Worm (Caenorhabditis elegans) whole organism, L4 larva: ENCODE results near the gene C23G10.7.

ENCODE experiments used
- F37D6.2 ChIP-seq: sonication (generic microtip); optimal IDR thresholded peaks from 2 replicates; lab custom pipeline; 2016; ENCODE audit warnings: mild to moderate bottlenecking, missing genetic modification characterization, missing compliant biosample characterization
- F49E8.2 ChIP-seq: sonication (generic microtip); optimal IDR thresholded peaks from 2 replicates; lab custom pipeline; 2016; ENCODE audit warnings: missing compliant biosample characterization, mild to moderate bottlenecking, missing genetic modification characterization, borderline replicate concordance
- T20F7.1 ChIP-seq: fragments of 200-800 bp; sonication (Bioruptor generic); optimal IDR thresholded peaks from 2 replicates; lab custom pipeline; 2018; ENCODE audit warnings: mild to moderate bottlenecking, missing genetic modification characterization, missing compliant biosample characterization
- T26A8.4 ChIP-seq: fragments of 200-800 bp; sonication (Bioruptor generic); IDR thresholded peaks from 2 replicates; pipeline ENCODE4 v1.3.6; 2022; ENCODE audit warnings: missing genetic modification characterization, missing compliant biosample characterization
- Y105C5A.15 ChIP-seq: fragments of 200-800 bp; sonication (Bioruptor generic); IDR thresholded peaks from 2 replicates; pipeline ENCODE4 v1.3.6; 2022; ENCODE audit warnings: missing genetic modification characterization, missing compliant biosample characterization
- ZK546.5 ChIP-seq, 2 experiments: sonication (generic microtip); optimal IDR thresholded peaks; 2 replicates each; lab custom pipeline; 2017; ENCODE audit warnings: missing biosample characterization in 2 of 2, missing genetic modification characterization in 2 of 2
- aha-1 ChIP-seq: fragments of 150-350 bp; peaks from one replicate; lab custom pipeline; 2014; ENCODE audit warnings: missing biosample characterization, missing genetic modification characterization
- aly-2 ChIP-seq: sonication (generic microtip); optimal IDR thresholded peaks from 2 replicates; lab custom pipeline; 2018; ENCODE audit warnings: missing biosample characterization, missing genetic modification characterization
- attf-4 ChIP-seq: sonication (generic microtip); optimal IDR thresholded peaks from 3 replicates; lab custom pipeline; 2017; ENCODE audit warnings: missing biosample characterization, missing genetic modification characterization
- ceh-44 ChIP-seq: fragments of 200-800 bp; sonication (Bioruptor generic); IDR thresholded peaks from 2 replicates; pipeline ENCODE4 v1.3.6; 2022; ENCODE audit warnings: missing genetic modification reagents, missing genetic modification characterization, missing compliant biosample characterization
- ceh-62 ChIP-seq: sonication (generic microtip); optimal IDR thresholded peaks from 2 replicates; lab custom pipeline; 2017; ENCODE audit warnings: missing biosample characterization, missing genetic modification characterization
- cey-2 ChIP-seq: sonication (generic microtip); optimal IDR thresholded peaks from 3 replicates; lab custom pipeline; 2017; ENCODE audit warnings: missing genetic modification characterization, mild to moderate bottlenecking, missing compliant biosample characterization, antibody characterized with exemption, borderline replicate concordance; ENCODE audit not compliant: insufficient read depth
- daf-12 ChIP-seq: fragments of 150-350 bp; optimal IDR thresholded peaks from 2 replicates; lab custom pipeline; 2014; ENCODE audit warnings: missing biosample characterization, missing genetic modification reagents, missing genetic modification characterization
- daf-16 ChIP-seq, 3 experiments: sonication (generic microtip); optimal IDR thresholded peaks; 2 replicates each; lab custom pipeline; 2016 to 2017; ENCODE audit warnings: missing genetic modification characterization in 3 of 3, missing genetic modification reagents in 3 of 3, mild to moderate bottlenecking in 2 of 3, missing compliant biosample characterization in 2 of 3, missing biosample characterization in 1 of 3, moderate library complexity in 1 of 3
- daf-8 ChIP-seq: fragments of 200-800 bp; sonication (Bioruptor generic); IDR thresholded peaks from 2 replicates; pipeline ENCODE4 v1.3.6; 2022; ENCODE audit warnings: missing genetic modification characterization, missing compliant biosample characterization
- dpl-1 ChIP-seq: fragments of 150-350 bp; optimal IDR thresholded peaks from 2 replicates; lab custom pipeline; 2014; ENCODE audit warnings: missing biosample characterization, missing genetic modification reagents, missing genetic modification characterization
- duxl-1 ChIP-seq: sonication (generic microtip); optimal IDR thresholded peaks from 2 replicates; lab custom pipeline; 2016; ENCODE audit warnings: mild to moderate bottlenecking, missing genetic modification characterization, moderate library complexity, missing compliant biosample characterization; ENCODE audit not compliant: poor library complexity
- egl-43 ChIP-seq: fragments of 200-800 bp; sonication (Bioruptor generic); IDR thresholded peaks from 2 replicates; pipeline ENCODE4 v1.3.6; 2022; ENCODE audit warnings: missing genetic modification reagents, missing genetic modification characterization, missing compliant biosample characterization
- hif-1 ChIP-seq, 2 experiments: sonication (generic microtip); optimal IDR thresholded peaks; 2 replicates each; lab custom pipeline; 2016 to 2017; ENCODE audit warnings: missing compliant biosample characterization in 2 of 2, missing genetic modification characterization in 2 of 2, missing genetic modification reagents in 2 of 2, missing genotype in 2 of 2, mild to moderate bottlenecking in 1 of 2
- hlh-11 ChIP-seq: fragments of 200-800 bp; sonication (Bioruptor generic); optimal IDR thresholded peaks from 2 replicates; lab custom pipeline; 2018; ENCODE audit warnings: mild to moderate bottlenecking, missing genetic modification characterization, missing compliant biosample characterization
- hlh-30 ChIP-seq: sonication (generic microtip); optimal IDR thresholded peaks from 2 replicates; lab custom pipeline; 2017; ENCODE audit warnings: antibody characterized with exemption, mild to moderate bottlenecking, missing genetic modification characterization, missing compliant biosample characterization; ENCODE audit not compliant: insufficient read depth
- hmg-1.1 ChIP-seq: fragments of 200-800 bp; sonication (Bioruptor generic); IDR thresholded peaks from 2 replicates; pipeline ENCODE4 v1.3.6; 2022; ENCODE audit warnings: missing genetic modification reagents, missing genetic modification characterization, missing compliant biosample characterization
- jun-1 ChIP-seq: fragments of 150-350 bp; optimal IDR thresholded peaks from 2 replicates; lab custom pipeline; 2014; ENCODE audit warnings: missing biosample characterization, missing genetic modification reagents, missing genetic modification characterization
- lim-7 ChIP-seq: fragments of 200-800 bp; sonication (Bioruptor generic); IDR thresholded peaks from 2 replicates; pipeline ENCODE4 v1.3.6; 2022; ENCODE audit warnings: missing genetic modification characterization, missing compliant biosample characterization
- lin-13 ChIP-seq: fragments of 150-350 bp; optimal IDR thresholded peaks from 2 replicates; lab custom pipeline; 2014; ENCODE audit warnings: missing biosample characterization, missing genetic modification reagents, missing genetic modification characterization
- lir-3 ChIP-seq: sonication (generic microtip); optimal IDR thresholded peaks from 2 replicates; lab custom pipeline; 2016; ENCODE audit warnings: mild to moderate bottlenecking, missing genetic modification characterization, missing compliant biosample characterization
- lsy-2 ChIP-seq, 2 experiments: fragments of 150-350 bp in 1 of 2; sonication (generic microtip) in 1 of 2; optimal IDR thresholded peaks; 2 replicates each; lab custom pipeline; 2014 to 2017; ENCODE audit warnings: missing biosample characterization in 2 of 2, missing genetic modification characterization in 2 of 2
- madf-9 ChIP-seq: fragments of 200-800 bp; sonication (Bioruptor generic); conservative IDR thresholded peaks from 2 replicates; pipeline ENCODE4 v1.3.6; 2022; ENCODE audit warnings: missing genetic modification reagents, missing genetic modification characterization, missing compliant biosample characterization
- mdt-29 ChIP-seq: fragments of 200-800 bp; sonication (Bioruptor generic); IDR thresholded peaks from 2 replicates; pipeline ENCODE4 v1.3.6; 2022; ENCODE audit warnings: missing genetic modification reagents, missing genetic modification characterization, missing compliant biosample characterization
- mep-1 ChIP-seq: fragments of 150-350 bp; sonication (generic microtip); optimal IDR thresholded peaks from 3 replicates; lab custom pipeline; 2014; ENCODE audit warnings: missing biosample characterization, missing genetic modification characterization
- mes-2 ChIP-seq: sonication (generic microtip); optimal IDR thresholded peaks from 2 replicates; lab custom pipeline; 2016; ENCODE audit warnings: missing genotype, mild to moderate bottlenecking, missing genetic modification characterization, missing compliant biosample characterization; ENCODE audit not compliant: poor library complexity, severe bottlenecking
- mxl-2 ChIP-seq: fragments of 200-800 bp; sonication (Bioruptor generic); conservative IDR thresholded peaks from 2 replicates; pipeline ENCODE4 v1.3.6; 2022; ENCODE audit warnings: missing genetic modification reagents, missing genetic modification characterization, missing compliant biosample characterization
- nhr-11 ChIP-seq: fragments of 150-350 bp; optimal IDR thresholded peaks from 2 replicates; lab custom pipeline; 2014; ENCODE audit warnings: missing biosample characterization, missing genetic modification characterization
- nhr-111 ChIP-seq: fragments of 200-800 bp; sonication (Bioruptor generic); optimal IDR thresholded peaks from 2 replicates; lab custom pipeline; 2018; ENCODE audit warnings: mild to moderate bottlenecking, missing genetic modification characterization, missing compliant biosample characterization
- nhr-41 ChIP-seq: fragments of 200-800 bp; sonication (Bioruptor generic); IDR thresholded peaks from 2 replicates; pipeline ENCODE4 v1.3.6; 2022; ENCODE audit warnings: missing genetic modification reagents, missing genetic modification characterization, missing compliant biosample characterization
- pha-4 ChIP-seq, 2 experiments: fragments of 150-350 bp in 1 of 2; fragments of 200-800 bp in 1 of 2; sonication (Bioruptor generic) in 1 of 2; IDR thresholded peaks in 1 of 2; optimal IDR thresholded peaks in 1 of 2; 2 replicates each; pipeline versions ENCODE4 v1.3.6 to Lab custom; 2014 to 2022; ENCODE audit warnings: missing genetic modification characterization in 2 of 2, missing genetic modification reagents in 2 of 2, missing biosample characterization in 1 of 2, missing compliant biosample characterization in 1 of 2
- php-3 ChIP-seq: fragments of 200-800 bp; sonication (Bioruptor generic); IDR thresholded peaks from 2 replicates; pipeline ENCODE4 v1.3.6; 2022; ENCODE audit warnings: missing genetic modification reagents, missing genetic modification characterization, missing compliant biosample characterization
- pqm-1 ChIP-seq: sonication (generic microtip); optimal IDR thresholded peaks from 2 replicates; lab custom pipeline; 2017; ENCODE audit warnings: missing biosample characterization, missing genetic modification characterization
- rbr-2 ChIP-seq: sonication (generic microtip); optimal IDR thresholded peaks from 2 replicates; lab custom pipeline; 2016; ENCODE audit warnings: missing genotype, missing genetic modification characterization, missing compliant biosample characterization
- skn-1 ChIP-seq: fragments of 150-350 bp; optimal IDR thresholded peaks from 2 replicates; lab custom pipeline; 2014; ENCODE audit warnings: missing biosample characterization, missing genetic modification characterization
- snpc-4 ChIP-seq: fragments of 150-350 bp; optimal IDR thresholded peaks from 2 replicates; lab custom pipeline; 2014; ENCODE audit warnings: missing biosample characterization, missing genetic modification characterization
- spr-1 ChIP-seq: sonication (generic microtip); optimal IDR thresholded peaks from 2 replicates; lab custom pipeline; 2016; ENCODE audit warnings: mild to moderate bottlenecking, missing genetic modification characterization, missing compliant biosample characterization
- spr-3 ChIP-seq: fragments of 200-800 bp; sonication (Bioruptor generic); optimal IDR thresholded peaks from 2 replicates; lab custom pipeline; 2018; ENCODE audit warnings: mild to moderate bottlenecking, missing genetic modification characterization, missing compliant biosample characterization
- unc-130 ChIP-seq: sonication (generic microtip); optimal IDR thresholded peaks from 2 replicates; lab custom pipeline; 2016; ENCODE audit warnings: missing genetic modification reagents, missing genetic modification characterization, missing compliant biosample characterization
- unc-39 ChIP-seq: sonication (generic microtip); optimal IDR thresholded peaks from 2 replicates; lab custom pipeline; 2017; ENCODE audit warnings: missing biosample characterization, missing genetic modification characterization
- unc-62 ChIP-seq, 3 experiments: fragments of 150-350 bp in 1 of 3; sonication (generic microtip); optimal IDR thresholded peaks in 2 of 3; peaks in 1 of 3; 1 replicate in 1 of 3; 2 replicates in 2 of 3; lab custom pipeline; 2014 to 2017; ENCODE audit warnings: missing biosample characterization in 3 of 3, missing genetic modification characterization in 3 of 3, missing genetic modification reagents in 3 of 3, missing genotype in 1 of 3
- zip-11 ChIP-seq: fragments of 200-800 bp; sonication (Bioruptor generic); IDR thresholded peaks from 2 replicates; pipeline ENCODE4 v1.3.6; 2022; ENCODE audit warnings: missing genetic modification characterization, missing compliant biosample characterization
- zip-2 ChIP-seq: fragments of 150-350 bp; optimal IDR thresholded peaks from 2 replicates; lab custom pipeline; 2014; ENCODE audit warnings: missing biosample characterization, missing genetic modification characterization
- ztf-11 ChIP-seq: fragments of 150-350 bp; optimal IDR thresholded peaks from 2 replicates; lab custom pipeline; 2014; ENCODE audit warnings: missing biosample characterization, missing genetic modification characterization

C23G10.7 gene

DNA sequence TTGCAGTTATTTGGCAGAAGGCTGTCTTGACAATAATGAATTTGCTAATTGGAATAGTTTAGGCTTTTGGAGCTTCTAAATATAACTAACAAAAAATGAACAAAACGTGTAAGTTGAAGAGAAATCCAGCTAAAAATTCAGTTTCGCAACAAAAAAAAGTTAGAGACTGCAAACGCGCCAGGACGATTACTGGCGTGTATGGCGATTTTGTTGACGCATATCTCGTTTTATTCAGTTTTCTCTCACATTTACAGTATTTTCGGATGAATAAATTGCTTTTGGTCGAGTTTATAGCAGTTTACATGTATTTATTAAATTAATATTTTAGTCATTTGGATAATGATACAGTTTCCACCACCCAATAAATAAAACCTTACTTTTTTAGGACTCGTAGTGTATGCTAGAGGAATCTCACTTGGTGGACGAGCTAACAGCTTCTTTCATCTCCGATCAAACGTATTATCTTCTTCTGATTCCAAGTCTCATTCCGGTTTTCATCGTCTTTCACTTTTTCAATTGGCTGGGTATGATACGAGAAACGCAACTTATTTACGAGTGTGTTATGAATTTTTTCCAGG, 25.1 kb downstream of the C23G10.7 start, which contains the start of the genes abcf-3 and F42A10.5:
abcf-3 (plus strand) TSS at position 384 of the 578 bp plus-strand sequence.
F42A10.5 (minus strand) TSS at position 458 of the 578 bp plus-strand sequence.
- no peak for TF ChIP-seq attf-4 (tag; lab: Kevin White, UChicago)
- TF ChIP-seq duxl-1 (tag; lab: Kevin White, UChicago) = peak; percentile 5
- no peak for TF ChIP-seq pqm-1 (tag; lab: Kevin White, UChicago)
- TF ChIP-seq ceh-44 (GFP tag; lab: Robert Waterston, UW) = no peak
- no peak for TF ChIP-seq mxl-2 (GFP tag; lab: Robert Waterston, UW)
- peak; percentile 52 for TF ChIP-seq rbr-2 (tag; lab: Kevin White, UChicago)
- no peak for TF ChIP-seq aha-1 (tag; lab: Kevin White, UChicago)
- no peak for TF ChIP-seq nhr-111 (GFP tag; lab: Kevin White, UChicago)
- peak; percentile 74 for TF ChIP-seq dpl-1
- no peak for TF ChIP-seq snpc-4
- TF ChIP-seq hmg-1.1 = 0 out of 2 replicates have a peak, but pooled peaks have one; percentile 29
- TF ChIP-seq mdt-29 (GFP tag; lab: Robert Waterston, UW) = no peak
- TF ChIP-seq spr-3 = no peak
- peak; percentile 23 for TF ChIP-seq lin-13
- peak; percentile 79 for TF ChIP-seq mes-2 (tag; lab: Kevin White, UChicago)
- TF ChIP-seq unc-62 (GFP tag; optimal IDR thresholded peaks at IDR 0.05 in 1 of 2; lab: Kevin White, UChicago) = peak in 1 of 2 experiments; percentile 80
- no peak for TF ChIP-seq unc-62 (tag; optimal IDR thresholded peaks at IDR 0.05; lab: Kevin White, UChicago)
- TF ChIP-seq daf-8 (GFP tag; lab: Robert Waterston, UW) = no peak
- no peak for TF ChIP-seq daf-16 (GFP tag; optimal IDR thresholded peaks at IDR 0.05; lab: Kevin White, UChicago)
- peak; percentile 22 for TF ChIP-seq daf-16 (tag; optimal IDR thresholded peaks at IDR 0.05; lab: Kevin White, UChicago)
- TF ChIP-seq hif-1 (tag; optimal IDR thresholded peaks at IDR 0.05; lab: Kevin White, UChicago) = peak in 1 of 2 experiments; percentile 65
- no peak for TF ChIP-seq jun-1 (tag; lab: Kevin White, UChicago)
- TF ChIP-seq lim-7 (GFP tag; lab: Robert Waterston, UW) = no peak
- no peak for TF ChIP-seq madf-9 (GFP tag; lab: Robert Waterston, UW)
- peak; percentile 63 for TF ChIP-seq T20F7.1 (GFP tag; lab: Kevin White, UChicago)
- no peak for TF ChIP-seq aly-2 (tag; lab: Kevin White, UChicago)
- TF ChIP-seq hlh-11 (tag; lab: Kevin White, UChicago) = peak; percentile 56
- peak; percentile 60 for TF ChIP-seq nhr-11 (tag; lab: Kevin White, UChicago)
- no peak for TF ChIP-seq unc-39 (tag; lab: Kevin White, UChicago)
- TF ChIP-seq nhr-41 (GFP tag; lab: Robert Waterston, UW) = no peak
- TF ChIP-seq skn-1 (tag; lab: Kevin White, UChicago) = no peak
- TF ChIP-seq zip-2 (tag; lab: Kevin White, UChicago) = no peak
- peak; percentile 36 for TF ChIP-seq F37D6.2 (tag; lab: Kevin White, UChicago)
- TF ChIP-seq ztf-11 (tag; lab: Kevin White, UChicago) = no peak
- TF ChIP-seq hlh-30 (tag; lab: Kevin White, UChicago) = peak; percentile 37
- TF ChIP-seq F49E8.2 = no peak
- no peak for TF ChIP-seq cey-2 (tag; lab: Kevin White, UChicago)
- no peak for TF ChIP-seq Y105C5A.15 (GFP tag; lab: Robert Waterston, UW)
- peak in 1 of 2 experiments; percentile 84 for TF ChIP-seq lsy-2 (tag; optimal IDR thresholded peaks at IDR 0.05; lab: Kevin White, UChicago)
- no peak for TF ChIP-seq daf-12 (tag; lab: Kevin White, UChicago)
- TF ChIP-seq mep-1 (tag; lab: Kevin White, UChicago) = peak; percentile 71
- no peak for TF ChIP-seq ceh-62
- no peak for TF ChIP-seq pha-4 (GFP tag; IDR thresholded peaks at IDR 0.05; lab: Robert Waterston, UW)
- peak; percentile 30 for TF ChIP-seq pha-4 (tag; optimal IDR thresholded peaks at IDR 0.05; lab: Kevin White, UChicago)
- no peak for TF ChIP-seq unc-130
- TF ChIP-seq zip-11 (GFP tag; lab: Robert Waterston, UW) = no peak
- no peak for TF ChIP-seq spr-1 (tag; lab: Kevin White, UChicago)
- no peak for TF ChIP-seq ZK546.5 (tag; optimal IDR thresholded peaks at IDR 0.05; lab: Kevin White, UChicago)
- TF ChIP-seq lir-3 (tag; lab: Kevin White, UChicago) = no peak
- TF ChIP-seq T26A8.4 (GFP tag; lab: Robert Waterston, UW) = peak; percentile 29; the same call in 1 of the 2 replicates
- TF ChIP-seq php-3 (GFP tag; lab: Robert Waterston, UW) = no peak
- TF ChIP-seq egl-43 (GFP tag; lab: Robert Waterston, UW) = no peak
